Worm (Caenorhabditis elegans): ENCODE results near the gene F16G10.10.

- TF ChIP-seq M03D4.4 (tag; optimal IDR thresholded peaks at IDR 0.05) (no peak), unc-62 (GFP tag; optimal IDR thresholded peaks at IDR 0.05) (no peak), ces-1 (GFP tag; optimal IDR thresholded peaks at IDR 0.05) (no peak)
Measured at ce11 chrII:2399810-2400209, 9.0 kb upstream of the F16G10.10 start.

Measured in whole organism, mixed stage, embryonic.